Fruit fly (Drosophila melanogaster) whole organism, embryonic: ENCODE results near the gene cac.

Experiments used
- CG13624 ChIP-seq: fragments of 200-800 bp; sonication (Bioruptor generic); optimal IDR thresholded peaks from 2 replicates; lab custom pipeline; 2016; ENCODE audit warnings: missing biosample characterization, missing genetic modification characterization
- CG1602 ChIP-seq: fragments of 200-800 bp; sonication (Bioruptor generic); optimal IDR thresholded peaks from 3 replicates; lab custom pipeline; 2016; ENCODE audit warnings: missing biosample characterization, missing genetic modification characterization
- CG18262 ChIP-seq: fragments of 200-800 bp; optimal IDR thresholded peaks from 3 replicates; lab custom pipeline; 2019; ENCODE audit warnings: missing biosample characterization, mild to moderate bottlenecking, missing genetic modification characterization, moderate library complexity
- CG6813 ChIP-seq: fragments of 200-800 bp; sonication (Bioruptor generic); optimal IDR thresholded peaks from 2 replicates; lab custom pipeline; 2017; ENCODE audit warnings: missing biosample characterization, missing genetic modification characterization, mild to moderate bottlenecking, moderate library complexity, missing genetic modification reagents
- Lpt ChIP-seq: fragments of >200 bp; optimal IDR thresholded peaks from 2 replicates; lab custom pipeline; 2018; ENCODE audit warnings: missing biosample characterization, missing genetic modification characterization
- MBD-R2 ChIP-seq: fragments of 200-800 bp; sonication (Bioruptor generic); IDR thresholded peaks from 2 replicates; pipeline ENCODE4 v1.3.6; 2022; ENCODE audit warnings: missing biosample characterization, missing genetic modification characterization
- Six4 ChIP-seq: fragments of 200-800 bp; sonication (Bioruptor generic); optimal IDR thresholded peaks from 2 replicates; lab custom pipeline; 2016; ENCODE audit warnings: missing biosample characterization, missing genetic modification characterization
- fru ChIP-seq: fragments of >200 bp; optimal IDR thresholded peaks from 2 replicates; lab custom pipeline; 2017
- gt ChIP-seq: fragments of 200-800 bp; sonication (Bioruptor generic); IDR thresholded peaks from 2 replicates; pipeline ENCODE4 v1.3.6; 2022; ENCODE audit warnings: missing biosample characterization, missing genetic modification characterization
- ham ChIP-seq: fragments of 200-800 bp; sonication (Bioruptor generic); IDR thresholded peaks from 2 replicates; pipeline ENCODE4 v1.3.6; 2022; ENCODE audit warnings: missing biosample characterization, missing genetic modification characterization
- ro ChIP-seq: fragments of 200-800 bp; sonication (Bioruptor generic); IDR thresholded peaks from 2 replicates; pipeline ENCODE4 v1.3.6; 2022; ENCODE audit warnings: missing biosample characterization, missing genetic modification characterization
- slou ChIP-seq: fragments of 200-800 bp; sonication (Bioruptor generic); optimal IDR thresholded peaks from 3 replicates; lab custom pipeline; 2016; ENCODE audit warnings: missing biosample characterization, missing genetic modification characterization
- sr ChIP-seq: fragments of 200-800 bp; sonication (Bioruptor generic); IDR thresholded peaks from 3 replicates; pipeline ENCODE4 v1.3.6; 2022; ENCODE audit warnings: missing biosample characterization, missing genetic modification characterization

dm6 chrX:11915154-11915593 is 69.7 kb downstream of the cac start:
- no peak for TF ChIP-seq fru (lab: Kevin White, UChicago)
- peak; percentile 79 for TF ChIP-seq CG1602 (GFP tag; lab: Kevin White, UChicago)
- TF ChIP-seq Six4 (GFP tag; lab: Kevin White, UChicago), result peak; percentile 62
- TF ChIP-seq slou, result peak; percentile 79
- no peak for TF ChIP-seq CG13624 (GFP tag; lab: Kevin White, UChicago)
- peak; percentile 96 for TF ChIP-seq CG18262 (tag; lab: Kevin White, UChicago)
- no peak for TF ChIP-seq ham (GFP tag; lab: Robert Waterston, UW)
- peak; percentile 7; the same call in 1 of the 3 replicates for TF ChIP-seq sr (GFP tag; lab: Robert Waterston, UW)
- TF ChIP-seq ro (GFP tag; lab: Robert Waterston, UW), result peak; percentile 78
- TF ChIP-seq CG6813 (GFP tag; lab: Kevin White, UChicago), result peak; percentile 79
- peak; percentile 74 for TF ChIP-seq gt (GFP tag; lab: Robert Waterston, UW)
- TF ChIP-seq MBD-R2 (GFP tag; lab: Robert Waterston, UW), result peak; percentile 50
- TF ChIP-seq Lpt, result no peak
